Worm (Caenorhabditis elegans): ENCODE data around the gene mapk-15.

Gene mapk-15

ce11 chrIII:6078917-6079316 is 11.3 kb downstream of the mapk-15 start:
- TF ChIP-seq efl-1 (optimal IDR thresholded peaks at IDR 0.05) (peak; percentile 9 to 20), efl-1 (GFP tag; optimal IDR thresholded peaks at IDR 0.05 in 1 of 2) (peak in 1 of 2 experiments; percentile 65), unc-86 (tag; optimal IDR thresholded peaks at IDR 0.05) (peak; percentile 25), C04F5.9 (tag; optimal IDR thresholded peaks at IDR 0.05) (no peak), ztf-11 (tag; optimal IDR thresholded peaks at IDR 0.05) (peak in 1 of 2 experiments; percentile 7), sox-4 (tag; optimal IDR thresholded peaks at IDR 0.05) (no peak), lin-13 (GFP tag; optimal IDR thresholded peaks at IDR 0.05) (no peak), swsn-7 (tag; optimal IDR thresholded peaks at IDR 0.05) (peak; percentile 16), ama-1 (optimal IDR thresholded peaks at IDR 0.05) (no peak), mep-1 (tag; optimal IDR thresholded peaks at IDR 0.05) (peak; percentile 25), vab-15 (tag; optimal IDR thresholded peaks at IDR 0.05) (peak; percentile 30), C34B4.2 (tag; optimal IDR thresholded peaks at IDR 0.05) (no peak), elt-2 (tag; optimal IDR thresholded peaks at IDR 0.05) (no peak), hpl-2 (GFP tag; optimal IDR thresholded peaks at IDR 0.05) (no peak), nhr-85 (tag) (no peak), ces-1 (GFP tag; optimal IDR thresholded peaks at IDR 0.05) (no peak), pax-3 (tag; optimal IDR thresholded peaks at IDR 0.05) (no peak), C16A3.4 (tag; optimal IDR thresholded peaks at IDR 0.05) (no peak), dpl-1 (GFP tag; optimal IDR thresholded peaks at IDR 0.05) (no peak), ceh-88 (GFP tag; IDR thresholded peaks at IDR 0.05) (no peak), hlh-17 (GFP tag; optimal IDR thresholded peaks at IDR 0.05; ENCODE audit: borderline replicate concordance) (no peak), ets-5 (GFP tag; IDR thresholded peaks at IDR 0.05) (no peak), blmp-1 (tag; optimal IDR thresholded peaks at IDR 0.05) (peak; percentile 2), hlh-4 (tag; optimal IDR thresholded peaks at IDR 0.05) (no peak), ceh-63 (GFP tag; optimal IDR thresholded peaks at IDR 0.05) (no peak), nhr-71 (tag; optimal IDR thresholded peaks at IDR 0.05) (peak; percentile 32), lin-35 (GFP tag; optimal IDR thresholded peaks at IDR 0.05) (no peak), rnt-1 (tag; optimal IDR thresholded peaks at IDR 0.05) (peak; percentile 43), ceh-8 (GFP tag; optimal IDR thresholded peaks at IDR 0.05) (no peak), nhr-12 (tag; optimal IDR thresholded peaks at IDR 0.05) (no peak), unc-98 (GFP tag; IDR thresholded peaks at IDR 0.05) (no peak), egl-27 (tag; optimal IDR thresholded peaks at IDR 0.05) (no peak), fos-1 (tag; optimal IDR thresholded peaks at IDR 0.05) (no peak), unc-62 (GFP tag; optimal IDR thresholded peaks at IDR 0.05) (no peak), fkh-10 (GFP tag; optimal IDR thresholded peaks at IDR 0.05) (no peak), snu-23 (GFP tag; optimal IDR thresholded peaks at IDR 0.05) (peak; percentile 29), snpc-4 (tag; optimal IDR thresholded peaks at IDR 0.05) (no peak), mdl-1 (tag; optimal IDR thresholded peaks at IDR 0.05) (no peak), mab-9 (GFP tag; IDR thresholded peaks at IDR 0.05) (no peak), nhr-28 (tag; optimal IDR thresholded peaks at IDR 0.05) (no peak), lin-14 (GFP tag; optimal IDR thresholded peaks at IDR 0.05) (peak; percentile 53), lsy-2 (tag; optimal IDR thresholded peaks at IDR 0.05) (peak in 1 of 2 experiments; percentile 29)

- TF ChIP-seq elt-3 (tag; optimal IDR thresholded peaks at IDR 0.05) (no peak), pax-3 (tag; optimal IDR thresholded peaks at IDR 0.05) (no peak), lin-14 (GFP tag; optimal IDR thresholded peaks at IDR 0.05) (peak; percentile 37), nhr-84 (tag; optimal IDR thresholded peaks at IDR 0.05) (no peak), lsy-2 (tag; optimal IDR thresholded peaks at IDR 0.05) (peak in 1 of 2 experiments; percentile 2), unc-98 (GFP tag; IDR thresholded peaks at IDR 0.05) (no peak), ztf-11 (tag; optimal IDR thresholded peaks at IDR 0.05) (no peak)
Observed at ce11 chrIII:6080263-6080662, 12.6 kb downstream of the mapk-15 start, which contains the start of gene attf-4. TSS of gene attf-4 (plus strand) at chrIII:6080563.
